Worm (Caenorhabditis elegans) whole organism, L4/young adult: ENCODE data around the gene pmp-4.

Source experiments
- W03F9.2 ChIP-seq: fragments of 150-350 bp; optimal IDR thresholded peaks from 2 replicates; lab custom pipeline; 2014; ENCODE audit warnings: missing biosample characterization, missing genetic modification characterization
- dao-5 ChIP-seq: sonication (generic microtip); optimal IDR thresholded peaks from 2 replicates; lab custom pipeline; 2016; ENCODE audit warnings: missing genotype, missing genetic modification characterization, moderate library complexity, missing compliant biosample characterization
- him-1 ChIP-seq: sonication (generic microtip); optimal IDR thresholded peaks from 2 replicates; lab custom pipeline; 2016; ENCODE audit warnings: missing genotype, missing genetic modification reagents, missing genetic modification characterization, missing compliant biosample characterization

Gene pmp-4

DNA sequence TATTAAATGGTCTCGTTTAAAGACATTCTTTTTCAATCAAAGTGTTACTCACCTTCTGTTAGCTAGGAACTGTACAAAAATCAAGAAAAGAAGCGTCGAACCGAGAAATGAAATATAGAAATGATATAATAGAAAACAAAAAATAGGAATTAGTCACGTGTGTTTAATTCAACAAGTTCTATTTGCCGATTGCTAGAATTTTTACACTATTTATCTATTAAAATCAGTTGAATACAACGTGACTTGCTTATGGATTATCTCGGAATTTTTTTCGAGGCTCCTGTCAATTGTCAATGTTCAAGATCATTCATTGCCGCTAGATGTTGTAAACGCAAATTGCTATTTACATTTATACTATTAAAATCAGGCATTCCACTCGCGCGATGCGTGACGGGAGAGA is 38.1 kb downstream of the pmp-4 start, which contains the start of gene zipt-17:
Gene zipt-17, minus strand, starts transcription at position 101 of the 400 bp plus-strand sequence.
- no peak for TF ChIP-seq W03F9.2 (tag; lab: Kevin White, UChicago)
- no peak for TF ChIP-seq him-1 (tag; lab: Kevin White, UChicago)
- TF ChIP-seq dao-5 (tag; lab: Kevin White, UChicago), result no peak

DNA sequence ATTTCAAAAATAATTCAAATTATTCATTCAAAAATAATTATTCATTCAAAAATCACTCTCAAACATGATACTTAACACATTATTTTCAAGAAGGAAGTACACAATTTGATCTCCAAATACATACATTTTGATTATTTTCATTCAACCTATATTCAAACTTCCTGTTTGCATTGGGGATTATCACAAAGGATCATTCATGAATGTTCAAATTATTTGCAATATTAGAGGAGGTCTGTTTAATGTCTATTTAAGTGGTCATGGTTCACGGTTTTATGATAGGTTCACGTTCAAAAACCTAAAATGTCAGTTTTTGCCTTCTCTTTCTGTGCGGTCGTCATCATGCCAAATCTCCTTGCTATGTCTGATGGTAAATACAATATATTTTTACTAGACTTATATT is 44.3 kb downstream of the pmp-4 start, which contains the start of gene clec-202:
Gene clec-202, plus strand, starts transcription at position 301 of the 400 bp plus-strand sequence.
- TF ChIP-seq dao-5 (tag; lab: Kevin White, UChicago) (no peak), W03F9.2 (tag; lab: Kevin White, UChicago) (no peak), him-1 (tag; lab: Kevin White, UChicago) (no peak)
